Fruit fly (Drosophila melanogaster) whole organism, embryonic: Measurements from ENCODE around the gene CG43072.
A peak's percentile ranks its signal among the peaks of the same experiment; 100 is the strongest.

Experiments used
- ATbp ChIP-seq: fragments of 200-800 bp; sonication (Bioruptor generic); optimal IDR thresholded peaks from 2 replicates; lab custom pipeline; 2017; ENCODE audit warnings: missing biosample characterization, mild to moderate bottlenecking, missing genetic modification characterization, missing genetic modification reagents
- Ada2b ChIP-seq: fragments of 200-800 bp; sonication (Bioruptor generic); IDR thresholded peaks from 2 replicates; pipeline ENCODE4 v1.3.6; 2022; ENCODE audit warnings: missing biosample characterization, missing genetic modification characterization
- Awh ChIP-seq: fragments of 200-800 bp; sonication (Bioruptor generic); IDR thresholded peaks from 2 replicates; pipeline ENCODE4, ENCODE4 v1.3.6; 2022; ENCODE audit warnings: missing biosample characterization, missing genetic modification characterization
- CG10321 ChIP-seq: fragments of 200-800 bp; sonication (Bioruptor generic); IDR thresholded peaks from 2 replicates; pipeline ENCODE4 v1.3.6; 2022; ENCODE audit warnings: missing biosample characterization, missing genetic modification characterization
- CG10959 ChIP-seq: fragments of 200-800 bp; sonication (Bioruptor generic); IDR thresholded peaks from 2 replicates; pipeline ENCODE4 v1.3.6; 2022; ENCODE audit warnings: missing biosample characterization, missing genetic modification characterization
- CG11456 ChIP-seq: fragments of 200-800 bp; sonication (Bioruptor generic); IDR thresholded peaks from 3 replicates; pipeline ENCODE4 v1.3.6; 2022; ENCODE audit warnings: missing biosample characterization, missing genetic modification characterization
- CG1529 ChIP-seq: fragments of 200-800 bp; sonication (Bioruptor generic); optimal IDR thresholded peaks from 3 replicates; lab custom pipeline; 2018; ENCODE audit warnings: missing biosample characterization, missing genetic modification characterization
- CG1602 ChIP-seq: fragments of 200-800 bp; sonication (Bioruptor generic); optimal IDR thresholded peaks from 3 replicates; lab custom pipeline; 2016; ENCODE audit warnings: missing biosample characterization, missing genetic modification characterization
- CG2875 ChIP-seq: fragments of 200-800 bp; sonication (Bioruptor generic); optimal IDR thresholded peaks from 2 replicates; lab custom pipeline; 2017; ENCODE audit warnings: missing biosample characterization, mild to moderate bottlenecking, missing genetic modification characterization, missing genetic modification reagents
- CG3065 ChIP-seq: fragments of 200-800 bp; sonication (Bioruptor generic); optimal IDR thresholded peaks from 2 replicates; lab custom pipeline; 2016; ENCODE audit warnings: missing biosample characterization, missing genetic modification characterization
- CG5953 ChIP-seq: fragments of 200-800 bp; sonication (Bioruptor generic); IDR thresholded peaks from 2 replicates; pipeline ENCODE4 v1.3.6; 2022; ENCODE audit warnings: missing biosample characterization, missing genetic modification characterization
- CkIIα-i1 ChIP-seq: fragments of 200-800 bp; sonication (Bioruptor generic); IDR thresholded peaks from 2 replicates; pipeline ENCODE4 v1.3.6; 2022; ENCODE audit warnings: missing biosample characterization, missing genetic modification characterization
- Deaf1 ChIP-seq: fragments of 200-800 bp; optimal IDR thresholded peaks from 3 replicates; lab custom pipeline; 2019; ENCODE audit warnings: missing biosample characterization, mild to moderate bottlenecking, missing genetic modification characterization, moderate library complexity
- Dek ChIP-seq: fragments of 200-800 bp; sonication (Bioruptor generic); optimal IDR thresholded peaks from 3 replicates; lab custom pipeline; 2019; ENCODE audit warnings: missing biosample characterization, mild to moderate bottlenecking, missing genetic modification characterization, moderate library complexity
- Fer3 ChIP-seq: fragments of 200-800 bp; sonication (Bioruptor generic); optimal IDR thresholded peaks from 2 replicates; lab custom pipeline; 2018; ENCODE audit warnings: missing biosample characterization, mild to moderate bottlenecking, missing genetic modification characterization, moderate library complexity
- GATAe ChIP-seq: fragments of 200-800 bp; sonication (Bioruptor generic); conservative IDR thresholded peaks from 2 replicates; pipeline ENCODE4 v1.3.6; 2022; ENCODE audit warnings: missing biosample characterization, missing genetic modification characterization
- HHEX ChIP-seq: fragments of 200-800 bp; sonication (Bioruptor generic); optimal IDR thresholded peaks from 3 replicates; lab custom pipeline; 2017; ENCODE audit warnings: missing biosample characterization, mild to moderate bottlenecking, missing genetic modification characterization, missing genetic modification reagents
- HLH54F ChIP-seq: fragments of 200-800 bp; sonication (Bioruptor generic); optimal IDR thresholded peaks from 3 replicates; lab custom pipeline; 2016; ENCODE audit warnings: missing biosample characterization, missing genetic modification characterization
- Hand ChIP-seq: fragments of 200-800 bp; sonication (Bioruptor generic); optimal IDR thresholded peaks from 2 replicates; lab custom pipeline; 2017; ENCODE audit warnings: mild to moderate bottlenecking, missing biosample characterization, missing genetic modification reagents, missing genetic modification characterization
- HmgD ChIP-seq: fragments of 200-800 bp; sonication (Bioruptor generic); optimal IDR thresholded peaks from 3 replicates; lab custom pipeline; 2016; ENCODE audit warnings: missing biosample characterization, missing genetic modification characterization
- HmgZ ChIP-seq: fragments of 200-800 bp; sonication (Bioruptor generic); optimal IDR thresholded peaks from 2 replicates; lab custom pipeline; 2018; ENCODE audit warnings: missing biosample characterization, mild to moderate bottlenecking, missing genetic modification characterization
- Jarid2 ChIP-seq: fragments of 200-800 bp; sonication (Bioruptor generic); optimal IDR thresholded peaks from 3 replicates; lab custom pipeline; 2017; ENCODE audit warnings: mild to moderate bottlenecking, missing biosample characterization, missing genetic modification reagents, missing genetic modification characterization
- MTF-1 ChIP-seq: fragments of 200-800 bp; sonication (Bioruptor generic); optimal IDR thresholded peaks from 2 replicates; lab custom pipeline; 2018; ENCODE audit warnings: missing biosample characterization, mild to moderate bottlenecking, missing genetic modification characterization, borderline replicate concordance
- Myb ChIP-seq: fragments of 200-800 bp; sonication (Bioruptor generic); optimal IDR thresholded peaks from 2 replicates; lab custom pipeline; 2016; ENCODE audit warnings: missing biosample characterization, missing genetic modification characterization
- NK7.1 ChIP-seq: fragments of 200-800 bp; sonication (Bioruptor generic); optimal IDR thresholded peaks from 3 replicates; lab custom pipeline; 2016; ENCODE audit warnings: missing biosample characterization, missing genetic modification characterization
- PHDP ChIP-seq: fragments of 200-800 bp; sonication (Bioruptor generic); optimal IDR thresholded peaks from 3 replicates; lab custom pipeline; 2018; ENCODE audit warnings: missing biosample characterization, mild to moderate bottlenecking, missing genetic modification characterization, moderate library complexity
- bowl ChIP-seq: fragments of 200-800 bp; sonication (Bioruptor generic); IDR thresholded peaks from 2 replicates; pipeline ENCODE4 v1.3.6; 2022; ENCODE audit warnings: missing biosample characterization, missing genetic modification characterization
- cato ChIP-seq: fragments of 200-800 bp; sonication (Bioruptor generic); optimal IDR thresholded peaks from 2 replicates; lab custom pipeline; 2016; ENCODE audit warnings: missing biosample characterization, missing genetic modification characterization, borderline replicate concordance
- chif ChIP-seq, 2 experiments: fragments of 200-800 bp; sonication (Bioruptor generic); optimal IDR thresholded peaks; 3 replicates each; lab custom pipeline; 2016; ENCODE audit warnings: missing biosample characterization in 2 of 2, missing genetic modification characterization in 2 of 2
- cwo ChIP-seq: fragments of 200-800 bp; sonication (Bioruptor generic); optimal IDR thresholded peaks from 3 replicates; lab custom pipeline; 2017; ENCODE audit warnings: missing biosample characterization, missing genetic modification characterization, mild to moderate bottlenecking, moderate library complexity, missing genetic modification reagents
- fd96Cb ChIP-seq: fragments of 200-800 bp; sonication (Bioruptor generic); optimal IDR thresholded peaks from 2 replicates; lab custom pipeline; 2018; ENCODE audit warnings: missing biosample characterization, mild to moderate bottlenecking, missing genetic modification characterization, moderate library complexity
- gcm2 ChIP-seq: fragments of 200-800 bp; sonication (Bioruptor generic); optimal IDR thresholded peaks from 2 replicates; lab custom pipeline; 2016; ENCODE audit warnings: missing biosample characterization, missing genetic modification characterization
- grn ChIP-seq: fragments of 200-800 bp; sonication (Bioruptor generic); optimal IDR thresholded peaks from 3 replicates; lab custom pipeline; 2017; ENCODE audit warnings: missing biosample characterization, missing genetic modification characterization
- jigr1 ChIP-seq: fragments of 200-800 bp; sonication (Bioruptor generic); IDR thresholded peaks from 3 replicates; pipeline ENCODE4 v1.3.6; 2022; ENCODE audit warnings: missing biosample characterization, missing genetic modification characterization
- kah ChIP-seq: fragments of 200-800 bp; sonication (Bioruptor generic); optimal IDR thresholded peaks from 2 replicates; lab custom pipeline; 2018; ENCODE audit warnings: missing biosample characterization, mild to moderate bottlenecking, missing genetic modification characterization
- lilli ChIP-seq: fragments of 200-800 bp; sonication (Bioruptor generic); optimal IDR thresholded peaks from 3 replicates; lab custom pipeline; 2016; ENCODE audit warnings: missing biosample characterization, missing genetic modification characterization
- mirr ChIP-seq: fragments of 200-800 bp; sonication (Bioruptor generic); optimal IDR thresholded peaks from 3 replicates; lab custom pipeline; 2018; ENCODE audit warnings: missing biosample characterization, mild to moderate bottlenecking, missing genetic modification characterization
- otp ChIP-seq: fragments of 200-800 bp; sonication (Bioruptor generic); IDR thresholded peaks from 3 replicates; pipeline ENCODE4, ENCODE4 v1.3.6; 2022; ENCODE audit warnings: missing biosample characterization, missing genetic modification characterization
- pfk ChIP-seq: fragments of 200-800 bp; sonication (Bioruptor generic); optimal IDR thresholded peaks from 2 replicates; lab custom pipeline; 2018; ENCODE audit warnings: missing biosample characterization, mild to moderate bottlenecking, missing genetic modification characterization, moderate library complexity
- pho ChIP-seq: fragments of 200-800 bp; sonication (Bioruptor generic); optimal IDR thresholded peaks from 2 replicates; lab custom pipeline; 2016; ENCODE audit warnings: missing biosample characterization, missing genetic modification characterization
- pnt ChIP-seq: fragments of 200-800 bp; sonication (Bioruptor generic); optimal IDR thresholded peaks from 3 replicates; lab custom pipeline; 2016; ENCODE audit warnings: missing biosample characterization, missing genetic modification characterization
- row ChIP-seq: fragments of 200-800 bp; sonication (Bioruptor generic); IDR thresholded peaks from 3 replicates; pipeline ENCODE4 v1.3.6; 2022; ENCODE audit warnings: missing biosample characterization, missing genetic modification characterization
- schlank ChIP-seq: fragments of 200-800 bp; sonication (Bioruptor generic); optimal IDR thresholded peaks from 2 replicates; lab custom pipeline; 2018; ENCODE audit warnings: missing biosample characterization, mild to moderate bottlenecking, missing genetic modification characterization
- sd ChIP-seq: fragments of 200-800 bp; sonication (Bioruptor generic); optimal IDR thresholded peaks from 3 replicates; lab custom pipeline; 2018; ENCODE audit warnings: missing biosample characterization, mild to moderate bottlenecking, missing genetic modification characterization, moderate library complexity
- slbo ChIP-seq: fragments of 200-800 bp; sonication (Bioruptor generic); IDR thresholded peaks from 2 replicates; pipeline ENCODE4 v1.3.6; 2022; ENCODE audit warnings: missing biosample characterization, missing genetic modification characterization
- sob ChIP-seq: fragments of 200-800 bp; sonication (Bioruptor generic); IDR thresholded peaks from 2 replicates; pipeline ENCODE4 v1.3.6; 2022; ENCODE audit warnings: missing biosample characterization, missing genetic modification characterization
- tio ChIP-seq: fragments of 200-800 bp; sonication (Bioruptor generic); optimal IDR thresholded peaks from 2 replicates; lab custom pipeline; 2017; ENCODE audit warnings: missing biosample characterization, missing genetic modification characterization, inconsistent platforms
- trem ChIP-seq: fragments of 200-800 bp; optimal IDR thresholded peaks from 3 replicates; lab custom pipeline; 2019; ENCODE audit warnings: missing biosample characterization, mild to moderate bottlenecking, missing genetic modification characterization, moderate library complexity
- tup ChIP-seq: fragments of 200-800 bp; sonication (Bioruptor generic); optimal IDR thresholded peaks from 2 replicates; lab custom pipeline; 2016; ENCODE audit warnings: missing biosample characterization, mild to moderate bottlenecking, missing genetic modification characterization, moderate library complexity

CG43072 gene

DNA sequence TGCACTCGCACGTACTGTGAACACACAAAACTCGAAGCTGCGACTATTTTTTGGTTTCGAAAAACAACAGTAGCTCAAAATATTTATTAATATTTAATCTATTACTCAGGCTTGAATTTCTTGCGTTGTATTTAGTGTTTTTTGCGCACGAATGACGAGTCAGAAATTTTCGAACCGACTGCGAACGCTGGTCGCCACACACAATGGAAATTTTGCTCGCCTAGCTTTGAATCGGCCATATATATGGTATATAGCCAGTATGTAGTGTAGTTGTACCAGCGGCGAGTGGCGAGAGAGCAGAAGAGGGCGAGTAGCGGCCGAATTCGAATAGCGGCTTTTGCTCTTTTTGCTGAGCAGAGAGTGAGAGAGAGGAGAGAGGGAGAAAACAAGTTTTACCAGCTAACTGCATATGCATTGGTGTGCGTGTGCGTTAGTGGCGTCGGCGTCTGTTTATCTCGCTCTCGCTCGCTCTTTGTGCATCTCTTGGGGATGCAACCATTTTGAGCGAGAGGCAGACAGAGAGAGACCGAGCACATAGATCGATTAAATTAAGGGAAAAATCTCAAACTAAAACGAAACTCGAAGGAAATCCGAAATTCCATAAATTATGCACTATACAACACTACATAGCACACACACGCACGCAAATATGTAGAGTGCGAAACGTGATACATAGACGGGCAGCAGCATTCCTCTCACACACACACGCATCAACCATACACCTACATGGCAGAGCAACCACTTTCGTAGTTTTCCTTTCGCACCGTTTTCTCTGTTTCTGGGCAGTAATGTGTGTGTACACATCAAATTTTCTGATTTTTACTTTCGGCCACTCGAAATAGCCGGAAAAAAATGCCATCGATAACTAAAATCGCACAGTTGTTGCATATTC is 39.4 kb upstream of the CG43072 start (continued):
- TF ChIP-seq schlank (tag; lab: Kevin White, UChicago) (no peak), Deaf1 (tag; lab: Kevin White, UChicago) (peak; percentile 20), mirr (GFP tag; lab: Kevin White, UChicago) (no peak), otp (peak; percentile 35; the same call in 1 of the 3 replicates), CG1602 (no peak), tio (no peak), Fer3 (tag; lab: Kevin White, UChicago) (no peak), Hand (no peak), HLH54F (GFP tag; lab: Kevin White, UChicago) (no peak), HmgD (GFP tag; lab: Kevin White, UChicago) (peak; percentile 14), CG5953 (GFP tag; lab: Robert Waterston, UW) (no peak), fd96Cb (tag; lab: Kevin White, UChicago) (no peak), Myb (GFP tag; lab: Kevin White, UChicago) (no peak), tup (no peak), grn (peak; percentile 54), GATAe (GFP tag; lab: Robert Waterston, UW) (no peak), row (peak; percentile 36; the same call in 1 of the 3 replicates), pnt (no peak), CG10321 (GFP tag; lab: Robert Waterston, UW) (no peak), pfk (no peak), CG11456 (GFP tag; lab: Robert Waterston, UW) (no peak), NK7.1 (GFP tag; lab: Kevin White, UChicago) (no peak), sob (0 out of 2 replicates have a peak, but pooled peaks have one; percentile 5), CG2875 (GFP tag; lab: Kevin White, UChicago) (no peak), Dek (tag; lab: Kevin White, UChicago) (peak; percentile 16), ATbp (GFP tag; lab: Kevin White, UChicago) (no peak), chif (GFP tag; optimal IDR thresholded peaks at IDR 0.05; lab: Kevin White, UChicago) (no peak), Jarid2 (peak; percentile 14), CG10959 (no peak), jigr1 (no peak), PHDP (tag; lab: Kevin White, UChicago) (peak; percentile 16), pho (GFP tag; lab: Kevin White, UChicago) (no peak), cwo (GFP tag; lab: Kevin White, UChicago) (peak; percentile 9), slbo (GFP tag; lab: Robert Waterston, UW) (no peak), Awh (GFP tag; lab: Robert Waterston, UW) (no peak), kah (peak; percentile 65), trem (tag; lab: Kevin White, UChicago) (no peak), HmgZ (tag; lab: Kevin White, UChicago) (no peak), Ada2b (GFP tag; lab: Robert Waterston, UW) (no peak), lilli (GFP tag; lab: Kevin White, UChicago) (no peak), CG1529 (no peak), sd (peak; percentile 93), CkIIα-i1 (GFP tag; lab: Robert Waterston, UW) (no peak), HHEX (GFP tag; lab: Kevin White, UChicago) (peak; percentile 11), MTF-1 (GFP tag; lab: Kevin White, UChicago) (no peak), cato (no peak), gcm2 (GFP tag; lab: Kevin White, UChicago) (no peak), CG3065 (GFP tag; lab: Kevin White, UChicago) (no peak), bowl (GFP tag; lab: Robert Waterston, UW) (no peak)
